Worm (Caenorhabditis elegans) whole organism, L1 larva: ENCODE results near the gene gck-3.

Experiments used
- C04F5.9 ChIP-seq: sonication (generic microtip); optimal IDR thresholded peaks from 2 replicates; lab custom pipeline; 2016; ENCODE audit warnings: missing genetic modification characterization, missing compliant biosample characterization
- F16B12.6 ChIP-seq: fragments of 150-350 bp; optimal IDR thresholded peaks from 2 replicates; lab custom pipeline; 2014; ENCODE audit warnings: missing biosample characterization, missing genetic modification characterization
- ceh-88 ChIP-seq: fragments of 200-800 bp; sonication (Bioruptor generic); IDR thresholded peaks from 2 replicates; pipeline ENCODE4 v1.3.6; 2022; ENCODE audit warnings: missing genetic modification characterization, missing compliant biosample characterization
- fkh-10 ChIP-seq: sonication (generic microtip); optimal IDR thresholded peaks from 2 replicates; lab custom pipeline; 2017; ENCODE audit warnings: missing biosample characterization, missing genetic modification reagents, missing genetic modification characterization
- lin-35 ChIP-seq, 2 experiments: fragments of 150-350 bp; optimal IDR thresholded peaks; 2 replicates each; lab custom pipeline; 2014; ENCODE audit warnings: missing biosample characterization in 2 of 2, missing genetic modification characterization in 2 of 2, missing genetic modification reagents in 2 of 2
- nhr-11 ChIP-seq: fragments of 150-350 bp; optimal IDR thresholded peaks from 2 replicates; lab custom pipeline; 2014; ENCODE audit warnings: missing biosample characterization, missing genetic modification characterization
- nhr-237 ChIP-seq: fragments of 150-350 bp; optimal IDR thresholded peaks from 2 replicates; lab custom pipeline; 2014; ENCODE audit warnings: missing biosample characterization, missing genetic modification characterization
- nhr-84 ChIP-seq: sonication (generic microtip); optimal IDR thresholded peaks from 2 replicates; lab custom pipeline; 2017; ENCODE audit warnings: missing biosample characterization, missing genetic modification characterization
- nhr-90 ChIP-seq: sonication (generic microtip); optimal IDR thresholded peaks from 2 replicates; lab custom pipeline; 2016; ENCODE audit warnings: mild to moderate bottlenecking, missing genetic modification characterization, missing compliant biosample characterization; ENCODE audit not compliant: poor library complexity
- snpc-4 ChIP-seq: fragments of 150-350 bp; optimal IDR thresholded peaks from 2 replicates; lab custom pipeline; 2014; ENCODE audit warnings: missing biosample characterization, missing genetic modification characterization
- vab-15 ChIP-seq: sonication (generic microtip); optimal IDR thresholded peaks from 2 replicates; lab custom pipeline; 2017; ENCODE audit warnings: missing genotype, mild to moderate bottlenecking, missing genetic modification characterization, missing compliant biosample characterization

DNA sequence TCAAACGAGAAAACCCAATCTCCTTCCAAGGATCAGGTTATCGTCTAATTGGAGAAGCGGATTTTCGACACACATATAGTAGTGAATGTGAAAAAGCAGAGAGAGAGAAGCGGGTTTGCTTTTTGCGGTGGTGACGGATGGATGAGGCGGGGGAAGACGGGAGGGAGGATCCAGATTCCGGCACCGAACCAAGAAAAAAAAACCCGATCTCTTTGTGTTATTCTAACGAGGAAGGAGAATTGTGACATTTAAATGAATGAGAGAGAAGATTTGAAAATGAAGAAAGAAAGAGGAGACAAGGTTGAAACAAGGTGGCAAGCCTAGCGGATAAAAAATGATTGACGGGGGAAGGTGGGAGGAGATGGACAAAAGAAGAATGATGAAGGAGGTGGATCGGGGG is 37.2 kb upstream of the gck-3 start:
- TF ChIP-seq F16B12.6 (tag; lab: Kevin White, UChicago) (no peak), nhr-90 (tag; lab: Kevin White, UChicago) (no peak), nhr-237 (tag; lab: Kevin White, UChicago) (no peak), lin-35 (GFP tag; optimal IDR thresholded peaks at IDR 0.05; lab: Kevin White, UChicago) (no peak), ceh-88 (GFP tag; lab: Robert Waterston, UW) (no peak), nhr-11 (tag; lab: Kevin White, UChicago) (no peak), vab-15 (tag; lab: Kevin White, UChicago) (no peak), C04F5.9 (tag; lab: Kevin White, UChicago) (no peak), snpc-4 (no peak), fkh-10 (GFP tag; lab: Kevin White, UChicago) (no peak), nhr-84 (no peak)
